Worm (Caenorhabditis elegans) whole organism, midembryonic: Measurements from ENCODE around the gene ZK228.13.

Experiments used
- T22C8.4 ChIP-seq: fragments of 200-800 bp; sonication (Bioruptor generic); IDR thresholded peaks from 2 replicates; pipeline ENCODE4 v1.3.6; 2022; ENCODE audit warnings: missing genetic modification characterization, missing compliant biosample characterization
- cog-1 ChIP-seq: sonication (generic microtip); optimal IDR thresholded peaks from 2 replicates; lab custom pipeline; 2016; ENCODE audit warnings: missing genetic modification characterization, missing compliant biosample characterization
- flt-1 ChIP-seq: fragments of 200-800 bp; sonication (Bioruptor generic); IDR thresholded peaks from 2 replicates; pipeline ENCODE4 v1.3.6; 2022; ENCODE audit warnings: missing genetic modification characterization, missing compliant biosample characterization
- klf-2 ChIP-seq: fragments of 200-800 bp; sonication (Bioruptor generic); conservative IDR thresholded peaks from 2 replicates; pipeline ENCODE4 v1.3.6; 2022; ENCODE audit warnings: missing genetic modification reagents, missing genetic modification characterization, missing compliant biosample characterization
- med-1 ChIP-seq: sonication (generic microtip); optimal IDR thresholded peaks from 2 replicates; lab custom pipeline; 2017; ENCODE audit warnings: missing genetic modification characterization, mild to moderate bottlenecking, missing compliant biosample characterization, antibody characterized with exemption, missing genetic modification reagents; ENCODE audit not compliant: insufficient read depth
- ref-1 ChIP-seq: fragments of 200-800 bp; sonication (Bioruptor generic); conservative IDR thresholded peaks from 2 replicates; pipeline ENCODE4 v1.3.6; 2022; ENCODE audit warnings: missing genetic modification reagents, missing genetic modification characterization, missing compliant biosample characterization
- tab-1 ChIP-seq: fragments of 200-800 bp; sonication (Bioruptor generic); IDR thresholded peaks from 2 replicates; pipeline ENCODE4 v1.3.6; 2022; ENCODE audit warnings: missing genetic modification characterization, missing compliant biosample characterization
- ztf-23 ChIP-seq: fragments of 200-800 bp; sonication (Bioruptor generic); IDR thresholded peaks from 2 replicates; pipeline ENCODE4 v1.3.6; 2022; ENCODE audit warnings: missing genetic modification reagents, missing genetic modification characterization, missing compliant biosample characterization
- ztf-29 ChIP-seq: fragments of 200-800 bp; sonication (Bioruptor generic); IDR thresholded peaks from 2 replicates; pipeline ENCODE4 v1.3.6; 2022; ENCODE audit warnings: missing genetic modification reagents, missing genetic modification characterization, missing compliant biosample characterization

The ZK228.13 gene

ce11 chrV:18468097-18468496 is at the start of gene ZK228.13:
Gene ZK228.13, minus strand, starts transcription at chrV:18468197.
- no peak for TF ChIP-seq klf-2 (GFP tag; lab: Robert Waterston, UW)
- no peak for TF ChIP-seq flt-1
- no peak for TF ChIP-seq med-1 (GFP tag; lab: Kevin White, UChicago)
- TF ChIP-seq cog-1 (tag; lab: Kevin White, UChicago): no peak
- TF ChIP-seq ztf-29 (GFP tag; lab: Robert Waterston, UW): no peak
- TF ChIP-seq ref-1: no peak
- TF ChIP-seq T22C8.4 (GFP tag; lab: Robert Waterston, UW): no peak
- no peak for TF ChIP-seq ztf-23 (GFP tag; lab: Robert Waterston, UW)
- TF ChIP-seq tab-1: no peak

- TF ChIP-seq ztf-23 (GFP tag; lab: Robert Waterston, UW) (no peak), ref-1 (no peak), ztf-29 (GFP tag; lab: Robert Waterston, UW) (no peak), flt-1 (no peak), cog-1 (tag; lab: Kevin White, UChicago) (no peak), klf-2 (GFP tag; lab: Robert Waterston, UW) (no peak), T22C8.4 (GFP tag; lab: Robert Waterston, UW) (no peak), tab-1 (no peak), med-1 (GFP tag; lab: Kevin White, UChicago) (no peak)
These were observed 48.5 kb upstream of the ZK228.13 start, which contains the start of gene hmit-1.1 for ce11 chrV:18516496-18516895. Gene hmit-1.1, plus strand, starts transcription at chrV:18516789.

- no peak for TF ChIP-seq ztf-29 (GFP tag; lab: Robert Waterston, UW)
These were observed 43.9 kb upstream of the ZK228.13 start for ce11 chrV:18511847-18512246.

- TF ChIP-seq flt-1: no peak
- TF ChIP-seq klf-2 (GFP tag; lab: Robert Waterston, UW): no peak
- no peak for TF ChIP-seq ref-1
- no peak for TF ChIP-seq med-1 (GFP tag; lab: Kevin White, UChicago)
- TF ChIP-seq ztf-23 (GFP tag; lab: Robert Waterston, UW): no peak
- no peak for TF ChIP-seq tab-1
- no peak for TF ChIP-seq T22C8.4 (GFP tag; lab: Robert Waterston, UW)
- TF ChIP-seq cog-1 (tag; lab: Kevin White, UChicago): no peak
- TF ChIP-seq ztf-29 (GFP tag; lab: Robert Waterston, UW): no peak
These were observed 40.6 kb upstream of the ZK228.13 start, which contains the start of gene Y51A2D.1 for ce11 chrV:18508564-18508963. Gene Y51A2D.1, plus strand, starts transcription at chrV:18508864.

- no peak for TF ChIP-seq flt-1
- TF ChIP-seq cog-1 (tag; lab: Kevin White, UChicago): no peak
- no peak for TF ChIP-seq tab-1
- TF ChIP-seq klf-2 (GFP tag; lab: Robert Waterston, UW): no peak
- TF ChIP-seq ztf-29 (GFP tag; lab: Robert Waterston, UW): no peak
- no peak for TF ChIP-seq ref-1
- TF ChIP-seq med-1 (GFP tag; lab: Kevin White, UChicago): no peak
- no peak for TF ChIP-seq T22C8.4 (GFP tag; lab: Robert Waterston, UW)
- no peak for TF ChIP-seq ztf-23 (GFP tag; lab: Robert Waterston, UW)
These were observed 38.8 kb upstream of the ZK228.13 start for ce11 chrV:18506772-18507171.

- TF ChIP-seq ztf-29 (GFP tag; lab: Robert Waterston, UW) (no peak), med-1 (GFP tag; lab: Kevin White, UChicago) (no peak), cog-1 (tag; lab: Kevin White, UChicago) (no peak), T22C8.4 (GFP tag; lab: Robert Waterston, UW) (0 out of 2 replicates have a peak, but pooled peaks have one; percentile 30), ref-1 (no peak), klf-2 (GFP tag; lab: Robert Waterston, UW) (no peak)
These were observed 36.6 kb upstream of the ZK228.13 start for ce11 chrV:18504610-18505009.

ce11 chrV:18491961-18492360 is 24.0 kb upstream of the ZK228.13 start, which contains the start of gene slo-1:
Gene slo-1, plus strand, starts transcription at chrV:18492261.
- TF ChIP-seq T22C8.4 (GFP tag; lab: Robert Waterston, UW) (no peak), tab-1 (no peak), cog-1 (tag; lab: Kevin White, UChicago) (no peak)

- TF ChIP-seq tab-1 (0 out of 2 replicates have a peak, but pooled peaks have one; percentile 4), klf-2 (GFP tag; lab: Robert Waterston, UW) (no peak), med-1 (GFP tag; lab: Kevin White, UChicago) (no peak), ztf-23 (GFP tag; lab: Robert Waterston, UW) (0 out of 2 replicates have a peak, but pooled peaks have one; percentile 60), T22C8.4 (GFP tag; lab: Robert Waterston, UW) (peak; percentile 66), ztf-29 (GFP tag; lab: Robert Waterston, UW) (no peak), cog-1 (tag; lab: Kevin White, UChicago) (peak; percentile 8), ref-1 (no peak), flt-1 (no peak)
These were observed 22.4 kb upstream of the ZK228.13 start for ce11 chrV:18490284-18490832.

- no peak for TF ChIP-seq cog-1 (tag; lab: Kevin White, UChicago)
- no peak for TF ChIP-seq tab-1
- TF ChIP-seq flt-1: no peak
- TF ChIP-seq ztf-29 (GFP tag; lab: Robert Waterston, UW): no peak
These were observed 19.2 kb upstream of the ZK228.13 start, which contains the start of gene Y51A2D.18 for ce11 chrV:18487158-18487557. Gene Y51A2D.18, minus strand, starts transcription at chrV:18487258.

ce11 chrV:18480231-18480630 is 12.2 kb upstream of the ZK228.13 start, which contains the start of gene srh-178:
Gene srh-178, minus strand, starts transcription at chrV:18480331.
- TF ChIP-seq ref-1 (no peak), ztf-23 (GFP tag; lab: Robert Waterston, UW) (no peak), med-1 (GFP tag; lab: Kevin White, UChicago) (no peak), cog-1 (tag; lab: Kevin White, UChicago) (no peak), tab-1 (no peak), flt-1 (no peak), ztf-29 (GFP tag; lab: Robert Waterston, UW) (no peak), T22C8.4 (GFP tag; lab: Robert Waterston, UW) (no peak), klf-2 (GFP tag; lab: Robert Waterston, UW) (no peak)
